Fruit fly (Drosophila melanogaster): ENCODE measurements around the gene Trp1.

dm6 chr2L:10061276-10061675 lies 52.1 kb downstream of the Trp1 start:
- TF ChIP-seq Mio (GFP tag; optimal IDR thresholded peaks at IDR 0.05) (no peak), brk (GFP tag; optimal IDR thresholded peaks at IDR 0.05) (no peak), GATAd (GFP tag; optimal IDR thresholded peaks at IDR 0.05) (no peak), Hr78 (GFP tag; optimal IDR thresholded peaks at IDR 0.05) (no peak), OdsH (GFP tag; optimal IDR thresholded peaks at IDR 0.05) (no peak), psq (GFP tag; optimal IDR thresholded peaks at IDR 0.05) (no peak), Jra (GFP tag; optimal IDR thresholded peaks at IDR 0.05) (no peak), fru (GFP tag; optimal IDR thresholded peaks at IDR 0.05) (no peak), rgr (GFP tag; optimal IDR thresholded peaks at IDR 0.05) (no peak), usp (GFP tag; optimal IDR thresholded peaks at IDR 0.05) (no peak), tai (GFP tag; optimal IDR thresholded peaks at IDR 0.05) (no peak), Dfd (GFP tag; optimal IDR thresholded peaks at IDR 0.05) (no peak), CG32264 (GFP tag; optimal IDR thresholded peaks at IDR 0.05) (no peak)

Data from whole organism, wandering third instar larva.